Worm (Caenorhabditis elegans): ENCODE results near the gene T25B2.3.

DNA sequence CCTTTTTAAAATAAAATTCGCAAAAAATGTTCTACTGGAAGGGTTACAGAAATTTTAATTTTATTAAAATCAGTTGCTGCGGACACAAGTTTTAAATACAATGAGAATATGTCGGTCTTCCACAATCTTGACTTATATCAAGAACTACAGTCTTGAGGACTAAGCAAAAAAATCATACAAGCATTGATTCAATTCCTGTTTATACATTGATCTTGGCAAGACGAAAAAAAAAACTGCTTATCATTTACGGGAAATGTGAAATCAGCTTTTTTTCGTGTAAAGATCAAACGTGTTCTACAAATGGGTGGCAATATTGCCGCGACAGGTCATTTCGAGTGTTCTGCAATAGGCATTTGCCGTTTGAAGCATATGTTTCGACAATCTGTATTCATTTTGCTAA lies 8.8 kb downstream of the T25B2.3 start, which contains the start of gene T13C5.2:
- TF ChIP-seq ref-1 (GFP tag; conservative IDR thresholded peaks at IDR 0.05) (no peak), klf-2 (GFP tag; conservative IDR thresholded peaks at IDR 0.05) (no peak), flt-1 (GFP tag; IDR thresholded peaks at IDR 0.05) (no peak), tab-1 (GFP tag; IDR thresholded peaks at IDR 0.05) (no peak), ztf-23 (GFP tag; IDR thresholded peaks at IDR 0.05) (no peak)
